Worm (Caenorhabditis elegans) whole organism, L2 larva: ENCODE results near the gene ant-1.1.
"Not testable (repeated sequence)": the region's sequence is repeated elsewhere in the genome, so short reads cannot be mapped to it uniquely, and the experiment has no call there.

Experiments used
- C34F6.9 ChIP-seq: fragments of 150-350 bp; optimal IDR thresholded peaks from 2 replicates; lab custom pipeline; 2014; ENCODE audit warnings: missing biosample characterization, missing genetic modification characterization
- F13H6.1 ChIP-seq: sonication (generic microtip); optimal IDR thresholded peaks from 2 replicates; lab custom pipeline; 2016; ENCODE audit warnings: missing genetic modification characterization, missing compliant biosample characterization
- R02D3.7 ChIP-seq: fragments of 150-350 bp; optimal IDR thresholded peaks from 2 replicates; lab custom pipeline; 2014; ENCODE audit warnings: missing biosample characterization, missing genetic modification characterization
- Y55F3AM.14 ChIP-seq: fragments of 200-800 bp; sonication (Bioruptor generic); optimal IDR thresholded peaks from 2 replicates; lab custom pipeline; 2018; ENCODE audit warnings: mild to moderate bottlenecking, missing genetic modification characterization, missing compliant biosample characterization
- ZK546.5 ChIP-seq: sonication (generic microtip); optimal IDR thresholded peaks from 2 replicates; lab custom pipeline; 2017; ENCODE audit warnings: missing biosample characterization, missing genetic modification characterization
- aly-2 ChIP-seq: fragments of 150-350 bp; optimal IDR thresholded peaks from 2 replicates; lab custom pipeline; 2014; ENCODE audit warnings: missing biosample characterization, missing genetic modification characterization
- blmp-1 ChIP-seq: sonication (generic microtip); optimal IDR thresholded peaks from 2 replicates; lab custom pipeline; 2017; ENCODE audit warnings: missing genetic modification characterization, mild to moderate bottlenecking, missing compliant biosample characterization, antibody characterized with exemption, moderate library complexity; ENCODE audit not compliant: insufficient read depth
- ceh-16 ChIP-seq: fragments of 150-350 bp; optimal IDR thresholded peaks from 2 replicates; lab custom pipeline; 2014; ENCODE audit warnings: missing biosample characterization, missing genetic modification characterization
- dmd-4 ChIP-seq: sonication (generic microtip); optimal IDR thresholded peaks from 2 replicates; lab custom pipeline; 2017; ENCODE audit warnings: missing biosample characterization, missing genetic modification characterization
- elt-1 ChIP-seq: fragments of 150-350 bp; optimal IDR thresholded peaks from 2 replicates; lab custom pipeline; 2014; ENCODE audit warnings: missing biosample characterization, missing genetic modification characterization
- fos-1 ChIP-seq: fragments of 150-350 bp; optimal IDR thresholded peaks from 2 replicates; lab custom pipeline; 2014; ENCODE audit warnings: missing biosample characterization, missing genetic modification characterization
- gmeb-1 ChIP-seq: fragments of 150-350 bp; optimal IDR thresholded peaks from 2 replicates; lab custom pipeline; 2014; ENCODE audit warnings: missing biosample characterization, missing genetic modification characterization
- lin-11 ChIP-seq: fragments of 150-350 bp; sonication (generic microtip); optimal IDR thresholded peaks from 2 replicates; lab custom pipeline; 2014; ENCODE audit warnings: missing biosample characterization, missing genetic modification characterization, inconsistent platforms, mixed read lengths
- lin-13 ChIP-seq: fragments of 150-350 bp; optimal IDR thresholded peaks from 2 replicates; lab custom pipeline; 2014; ENCODE audit warnings: missing biosample characterization, missing genetic modification reagents, missing genetic modification characterization
- lin-39 ChIP-seq: fragments of 150-350 bp; optimal IDR thresholded peaks from 2 replicates; lab custom pipeline; 2014; ENCODE audit warnings: missing biosample characterization, missing genetic modification reagents, missing genetic modification characterization
- lsy-2 ChIP-seq, 2 experiments: fragments of 150-350 bp in 1 of 2; sonication (generic microtip) in 1 of 2; optimal IDR thresholded peaks; 2 replicates each; lab custom pipeline; 2014 to 2017; ENCODE audit warnings: missing biosample characterization in 2 of 2, missing genetic modification characterization in 2 of 2
- mab-5 ChIP-seq: fragments of 150-350 bp; optimal IDR thresholded peaks from 2 replicates; lab custom pipeline; 2014; ENCODE audit warnings: missing biosample characterization, missing genetic modification characterization
- mbf-1 ChIP-seq: sonication (generic microtip); optimal IDR thresholded peaks from 2 replicates; lab custom pipeline; 2017; ENCODE audit warnings: missing biosample characterization, missing genetic modification characterization
- mdl-1 ChIP-seq, 2 experiments: fragments of 150-350 bp in 1 of 2; sonication (generic microtip) in 1 of 2; optimal IDR thresholded peaks; 2 replicates each; lab custom pipeline; 2017; ENCODE audit warnings: missing biosample characterization in 2 of 2, missing genetic modification characterization in 2 of 2
- nhr-10 ChIP-seq: sonication (generic microtip); optimal IDR thresholded peaks from 2 replicates; lab custom pipeline; 2017; ENCODE audit warnings: missing biosample characterization, missing genetic modification characterization
- nhr-11 ChIP-seq: fragments of 150-350 bp; optimal IDR thresholded peaks from 2 replicates; lab custom pipeline; 2014; ENCODE audit warnings: missing biosample characterization, missing genetic modification characterization
- nhr-12 ChIP-seq: fragments of 150-350 bp; optimal IDR thresholded peaks from 2 replicates; lab custom pipeline; 2014; ENCODE audit warnings: missing biosample characterization, missing genetic modification characterization
- nhr-129 ChIP-seq: fragments of 150-350 bp; optimal IDR thresholded peaks from 2 replicates; lab custom pipeline; 2014; ENCODE audit warnings: missing biosample characterization, missing genetic modification characterization
- nhr-21 ChIP-seq: fragments of 150-350 bp; optimal IDR thresholded peaks from 2 replicates; lab custom pipeline; 2014; ENCODE audit warnings: missing biosample characterization, missing genetic modification characterization
- nhr-237 ChIP-seq: fragments of 150-350 bp; optimal IDR thresholded peaks from 2 replicates; lab custom pipeline; 2014; ENCODE audit warnings: missing biosample characterization, missing genetic modification characterization
- nhr-25 ChIP-seq: fragments of 150-350 bp; sonication (generic microtip); optimal IDR thresholded peaks from 3 replicates; lab custom pipeline; 2014; ENCODE audit warnings: missing biosample characterization, missing genetic modification characterization
- nhr-6 ChIP-seq: fragments of 150-350 bp; optimal IDR thresholded peaks from 2 replicates; lab custom pipeline; 2014; ENCODE audit warnings: missing biosample characterization, missing genetic modification characterization
- nhr-77 ChIP-seq: fragments of 150-350 bp; optimal IDR thresholded peaks from 2 replicates; lab custom pipeline; 2014; ENCODE audit warnings: missing biosample characterization, missing genetic modification characterization
- peb-1 ChIP-seq: fragments of 150-350 bp; optimal IDR thresholded peaks from 2 replicates; lab custom pipeline; 2014; ENCODE audit warnings: missing biosample characterization, missing genetic modification characterization
- sem-4 ChIP-seq: fragments of 150-350 bp; optimal IDR thresholded peaks from 2 replicates; lab custom pipeline; 2014; ENCODE audit warnings: missing biosample characterization, missing genetic modification reagents, missing genetic modification characterization
- skn-1 ChIP-seq: sonication (generic microtip); optimal IDR thresholded peaks from 2 replicates; lab custom pipeline; 2017; ENCODE audit warnings: missing biosample characterization, missing genetic modification characterization
- sma-9 ChIP-seq, 2 experiments: fragments of 150-350 bp in 1 of 2; sonication (generic microtip) in 1 of 2; optimal IDR thresholded peaks; 2 replicates each; lab custom pipeline; 2014 to 2016; ENCODE audit warnings: missing genetic modification characterization in 2 of 2, mild to moderate bottlenecking in 1 of 2, missing biosample characterization in 1 of 2, missing compliant biosample characterization in 1 of 2, missing genetic modification reagents in 1 of 2, moderate library complexity in 1 of 2
- snpc-4 ChIP-seq: fragments of 150-350 bp; optimal IDR thresholded peaks from 2 replicates; lab custom pipeline; 2014; ENCODE audit warnings: missing biosample characterization, missing genetic modification characterization
- unc-39 ChIP-seq: fragments of 150-350 bp; optimal IDR thresholded peaks from 2 replicates; lab custom pipeline; 2014; ENCODE audit warnings: missing biosample characterization, missing genetic modification characterization
- unc-55 ChIP-seq: fragments of 150-350 bp; sonication (generic microtip); optimal IDR thresholded peaks from 3 replicates; lab custom pipeline; 2014; ENCODE audit warnings: missing biosample characterization, missing genetic modification reagents, missing genetic modification characterization
- unc-62 ChIP-seq: fragments of 150-350 bp; optimal IDR thresholded peaks from 2 replicates; lab custom pipeline; 2014; ENCODE audit warnings: missing biosample characterization, missing genetic modification reagents, missing genetic modification characterization
- zag-1 ChIP-seq: fragments of 150-350 bp; optimal IDR thresholded peaks from 2 replicates; lab custom pipeline; 2014; ENCODE audit warnings: missing biosample characterization, missing genetic modification characterization
- ztf-1 ChIP-seq: fragments of 200-800 bp; sonication (Bioruptor generic); conservative IDR thresholded peaks from 2 replicates; pipeline ENCODE4 v1.3.6; 2022; ENCODE audit warnings: missing genetic modification characterization, missing compliant biosample characterization
- ztf-11 ChIP-seq: sonication (generic microtip); optimal IDR thresholded peaks from 2 replicates; lab custom pipeline; 2017; ENCODE audit warnings: missing biosample characterization, missing genetic modification characterization
- ztf-4 ChIP-seq: fragments of 150-350 bp; optimal IDR thresholded peaks from 2 replicates; lab custom pipeline; 2014; ENCODE audit warnings: missing biosample characterization, missing genetic modification characterization

ant-1.1 gene

ce11 chrIII:13492377-13492776 is 29.4 kb downstream of the ant-1.1 start, which contains the start of gene twk-40:
Gene twk-40 (minus strand): TSS chrIII:13492477.
- no peak for TF ChIP-seq unc-62
- TF ChIP-seq C34F6.9 (tag; lab: Kevin White, UChicago), result no peak
- no peak for TF ChIP-seq nhr-6 (tag; lab: Kevin White, UChicago)
- TF ChIP-seq aly-2, result no peak
- no peak for TF ChIP-seq nhr-237 (tag; lab: Kevin White, UChicago)
- no peak for TF ChIP-seq nhr-129
- TF ChIP-seq ztf-11 (tag; lab: Kevin White, UChicago), result no peak
- no peak for TF ChIP-seq lin-13 (GFP tag; lab: Kevin White, UChicago)
- no peak for TF ChIP-seq elt-1 (tag; lab: Kevin White, UChicago)
- TF ChIP-seq lsy-2 (tag; optimal IDR thresholded peaks at IDR 0.05; lab: Kevin White, UChicago), result no peak
- no peak for TF ChIP-seq ztf-1 (GFP tag; lab: Robert Waterston, UW)
- no peak for TF ChIP-seq unc-55

- TF ChIP-seq blmp-1 (tag; lab: Kevin White, UChicago), result no peak
- TF ChIP-seq sem-4 (tag; lab: Kevin White, UChicago), result no peak
- TF ChIP-seq mdl-1 (tag; optimal IDR thresholded peaks at IDR 0.05; lab: Kevin White, UChicago), result no peak
- no peak for TF ChIP-seq ztf-1 (GFP tag; lab: Robert Waterston, UW)
- no peak for TF ChIP-seq mab-5 (tag; lab: Kevin White, UChicago)
- TF ChIP-seq skn-1 (tag; lab: Kevin White, UChicago), result no peak
- no peak for TF ChIP-seq nhr-25
- no peak for TF ChIP-seq lsy-2 (tag; optimal IDR thresholded peaks at IDR 0.05; lab: Kevin White, UChicago)
- no peak for TF ChIP-seq peb-1 (tag; lab: Kevin White, UChicago)
- TF ChIP-seq nhr-12 (tag; lab: Kevin White, UChicago), result no peak
- TF ChIP-seq nhr-77 (tag; lab: Kevin White, UChicago), result no peak
- TF ChIP-seq nhr-6 (tag; lab: Kevin White, UChicago), result no peak
- TF ChIP-seq ZK546.5 (tag; lab: Kevin White, UChicago), result no peak
- no peak for TF ChIP-seq nhr-21
- TF ChIP-seq R02D3.7 (tag; lab: Kevin White, UChicago), result no peak
- no peak for TF ChIP-seq C34F6.9 (tag; lab: Kevin White, UChicago)
- TF ChIP-seq zag-1, result no peak
- TF ChIP-seq nhr-129, result no peak
- no peak for TF ChIP-seq unc-55
- TF ChIP-seq nhr-11, result no peak
Measured at ce11 chrIII:13495571-13495970, 32.6 kb downstream of the ant-1.1 start, which contains the start of gene T28A8.2. Gene T28A8.2 (minus strand): TSS chrIII:13495671.

ce11 chrIII:13498899-13499298 is 35.9 kb downstream of the ant-1.1 start, which contains the start of gene T28A8.6:
Gene T28A8.6 (plus strand): TSS chrIII:13499199.
- not testable (repeated sequence) for TF ChIP-seq unc-39; nhr-237 (tag; lab: Kevin White, UChicago); gmeb-1 (tag; lab: Kevin White, UChicago)

ce11 chrIII:13501599-13501998 is 38.6 kb downstream of the ant-1.1 start, which contains the start of gene T28A8.5:
Gene T28A8.5 (plus strand): TSS chrIII:13501630.
- no peak for TF ChIP-seq nhr-10 (tag; lab: Kevin White, UChicago)
- TF ChIP-seq unc-39, result no peak
- TF ChIP-seq C34F6.9 (tag; lab: Kevin White, UChicago), result no peak
- no peak for TF ChIP-seq nhr-129
- TF ChIP-seq nhr-11, result no peak
- no peak for TF ChIP-seq snpc-4
- no peak for TF ChIP-seq mab-5 (tag; lab: Kevin White, UChicago)
- no peak for TF ChIP-seq Y55F3AM.14 (GFP tag; lab: Kevin White, UChicago)
- no peak for TF ChIP-seq nhr-77 (tag; lab: Kevin White, UChicago)
- no peak for TF ChIP-seq dmd-4 (tag; lab: Kevin White, UChicago)
- TF ChIP-seq mbf-1, result no peak
- no peak for TF ChIP-seq skn-1 (tag; lab: Kevin White, UChicago)
- no peak for TF ChIP-seq sem-4 (tag; lab: Kevin White, UChicago)
- no peak for TF ChIP-seq lin-39 (tag; lab: Kevin White, UChicago)
- TF ChIP-seq ztf-1 (GFP tag; lab: Robert Waterston, UW), result no peak

- TF ChIP-seq zag-1 (no peak), dmd-4 (tag; lab: Kevin White, UChicago) (no peak), nhr-10 (tag; lab: Kevin White, UChicago) (no peak), peb-1 (tag; lab: Kevin White, UChicago) (no peak), fos-1 (tag; lab: Kevin White, UChicago) (no peak), nhr-237 (tag; lab: Kevin White, UChicago) (no peak), lsy-2 (tag; optimal IDR thresholded peaks at IDR 0.05; lab: Kevin White, UChicago) (no peak), sma-9 (GFP tag; optimal IDR thresholded peaks at IDR 0.05; lab: Kevin White, UChicago) (no peak), sma-9 (tag; optimal IDR thresholded peaks at IDR 0.05; lab: Kevin White, UChicago) (no peak), unc-55 (no peak), gmeb-1 (tag; lab: Kevin White, UChicago) (no peak), F13H6.1 (tag; lab: Kevin White, UChicago) (no peak), aly-2 (no peak), lin-11 (no peak), ceh-16 (tag; lab: Kevin White, UChicago) (no peak), ztf-4 (tag; lab: Kevin White, UChicago) (no peak), mdl-1 (tag; optimal IDR thresholded peaks at IDR 0.05; lab: Kevin White, UChicago) (no peak), sem-4 (tag; lab: Kevin White, UChicago) (no peak)
- TF ChIP-seq, all 48 proteins: peak for 0
Measured at ce11 chrIII:13502513-13502912, 39.5 kb downstream of the ant-1.1 start, which contains the start of gene T28A8.8. Gene T28A8.8 (plus strand): TSS chrIII:13502813.
